Fruit fly (Drosophila melanogaster) whole organism, prepupa: ENCODE measurements around the gene CG17726.

Experiments used
- CG1621 ChIP-seq: fragments of 200-800 bp; sonication (Bioruptor generic); optimal IDR thresholded peaks from 3 replicates; lab custom pipeline; 2018; ENCODE audit warnings: missing biosample characterization, mild to moderate bottlenecking, missing genetic modification characterization
- CG3032 ChIP-seq: fragments of 200-800 bp; optimal IDR thresholded peaks from 2 replicates; lab custom pipeline; 2019; ENCODE audit warnings: missing biosample characterization, mild to moderate bottlenecking, missing genetic modification characterization, moderate library complexity
- CG7368 ChIP-seq: fragments of 200-800 bp; sonication (Bioruptor generic); optimal IDR thresholded peaks from 3 replicates; lab custom pipeline; 2016; ENCODE audit warnings: missing biosample characterization, missing genetic modification characterization
- OdsH ChIP-seq: fragments of 200-800 bp; sonication (Bioruptor generic); optimal IDR thresholded peaks from 3 replicates; lab custom pipeline; 2016; ENCODE audit warnings: missing biosample characterization, missing genetic modification characterization
- Sox102F ChIP-seq: fragments of 200-800 bp; sonication (Bioruptor generic); optimal IDR thresholded peaks from 2 replicates; lab custom pipeline; 2016; ENCODE audit warnings: missing biosample characterization, mild to moderate bottlenecking, missing genetic modification characterization

dm6 chr3R:11177579-11177978, 49.0 kb upstream of the CG17726 start:
- TF ChIP-seq CG3032 (no peak), CG1621 (tag; lab: Kevin White, UChicago) (no peak), OdsH (GFP tag; lab: Kevin White, UChicago) (no peak), Sox102F (GFP tag; lab: Kevin White, UChicago) (no peak), CG7368 (GFP tag; lab: Kevin White, UChicago) (no peak)
